Fruit fly (Drosophila melanogaster) whole organism, embryonic: ENCODE data around the gene Mnn1.

ENCODE experiments used
- CG13424 ChIP-seq: fragments of 200-800 bp; sonication (Bioruptor generic); optimal IDR thresholded peaks from 2 replicates; lab custom pipeline; 2019; ENCODE audit warnings: missing biosample characterization, mild to moderate bottlenecking, missing genetic modification characterization, moderate library complexity
- CG17912 ChIP-seq: fragments of 200-800 bp; sonication (Bioruptor generic); optimal IDR thresholded peaks from 2 replicates; lab custom pipeline; 2018; ENCODE audit warnings: missing biosample characterization, mild to moderate bottlenecking, missing genetic modification characterization
- CG18476 ChIP-seq: fragments of 200-800 bp; sonication (Bioruptor generic); optimal IDR thresholded peaks from 2 replicates; lab custom pipeline; 2016; ENCODE audit warnings: missing biosample characterization, mild to moderate bottlenecking, missing genetic modification characterization
- CG31388 ChIP-seq: fragments of 200-800 bp; sonication (Bioruptor generic); optimal IDR thresholded peaks from 2 replicates; lab custom pipeline; 2016; ENCODE audit warnings: missing biosample characterization, missing genetic modification characterization
- CG3838 ChIP-seq: fragments of 200-800 bp; sonication (Bioruptor generic); optimal IDR thresholded peaks from 3 replicates; lab custom pipeline; 2016; ENCODE audit warnings: missing biosample characterization, missing genetic modification characterization
- CG4328 ChIP-seq: fragments of 200-800 bp; sonication (Bioruptor generic); optimal IDR thresholded peaks from 3 replicates; lab custom pipeline; 2017; ENCODE audit warnings: missing biosample characterization, missing genetic modification reagents, missing genetic modification characterization
- D19A ChIP-seq: fragments of 200-800 bp; optimal IDR thresholded peaks from 3 replicates; lab custom pipeline; 2019; ENCODE audit warnings: missing biosample characterization, mild to moderate bottlenecking, missing genetic modification characterization, moderate library complexity
- Hand ChIP-seq: fragments of 200-800 bp; sonication (Bioruptor generic); optimal IDR thresholded peaks from 2 replicates; lab custom pipeline; 2017; ENCODE audit warnings: mild to moderate bottlenecking, missing biosample characterization, missing genetic modification reagents, missing genetic modification characterization
- Hr51 ChIP-seq, 2 experiments: fragments of 200-800 bp; sonication (Bioruptor generic); optimal IDR thresholded peaks; 2 replicates in 1 of 2; 3 replicates in 1 of 2; lab custom pipeline; 2016 to 2018; ENCODE audit warnings: missing biosample characterization in 2 of 2, missing genetic modification characterization in 2 of 2, mild to moderate bottlenecking in 1 of 2, moderate library complexity in 1 of 2
- pzg ChIP-seq: fragments of 200-800 bp; sonication (Bioruptor generic); optimal IDR thresholded peaks from 3 replicates; lab custom pipeline; 2018; ENCODE audit warnings: missing biosample characterization, mild to moderate bottlenecking, missing genetic modification characterization, moderate library complexity

dm6 chr2L:7043039-7043905, 12.8 kb upstream of the Mnn1 start:
- TF ChIP-seq CG4328 (GFP tag; lab: Kevin White, UChicago) (no peak), CG13424 (tag; lab: Kevin White, UChicago) (peak; percentile 21), D19A (tag; lab: Kevin White, UChicago) (no peak), Hr51 (GFP tag; optimal IDR thresholded peaks at IDR 0.05; lab: Kevin White, UChicago) (peak in 1 of 2 experiments; percentile 15), CG18476 (GFP tag; lab: Kevin White, UChicago) (peak; percentile 7), CG3838 (peak; percentile 76), pzg (no peak), CG31388 (GFP tag; lab: Kevin White, UChicago) (no peak), Hand (GFP tag; lab: Kevin White, UChicago) (no peak), CG17912 (peak; percentile 66)
